Fruit fly (Drosophila melanogaster) S2 (cell line): ENCODE data around the gene Deaf1.

Experiments
- CG8478 ChIP-seq: fragments of >200 bp; optimal IDR thresholded peaks from 2 replicates; lab custom pipeline; 2018
- CTCF ChIP-seq, 2 experiments: fragments of >200 bp; optimal IDR thresholded peaks; 2 replicates each; lab custom pipeline; 2018

The Deaf1 gene

DNA sequence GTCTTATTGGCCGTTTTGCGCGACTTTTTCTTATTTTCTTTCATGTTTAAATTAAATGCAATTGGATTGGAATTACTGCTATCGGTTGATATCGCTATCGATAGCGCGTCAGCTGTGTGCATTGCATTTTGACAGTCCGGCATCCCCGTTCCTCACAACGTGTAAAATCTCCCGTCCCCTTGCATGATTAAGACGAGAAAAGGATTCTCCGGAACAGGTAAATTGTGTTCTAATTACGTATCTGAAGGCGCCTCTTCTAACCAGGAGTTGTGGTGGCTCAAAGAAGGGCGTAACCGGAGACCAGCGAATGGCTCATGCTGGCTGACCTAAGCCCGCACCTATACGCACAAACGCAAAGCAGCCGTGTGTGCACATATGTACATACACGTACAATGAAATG lies 10.9 kb upstream of the Deaf1 start, which contains the start of the genes CG14104 and Kap-alpha1:
CG14104 (minus strand) TSS at position 97 of the 400 bp plus-strand sequence.
Kap-alpha1 (plus strand) TSS at position 130 of the 400 bp plus-strand sequence.
- TF ChIP-seq CTCF (optimal IDR thresholded peaks at IDR 0.05; lab: Kevin White, UChicago), result no peak
- TF ChIP-seq CG8478 (lab: Kevin White, UChicago), result no peak

DNA sequence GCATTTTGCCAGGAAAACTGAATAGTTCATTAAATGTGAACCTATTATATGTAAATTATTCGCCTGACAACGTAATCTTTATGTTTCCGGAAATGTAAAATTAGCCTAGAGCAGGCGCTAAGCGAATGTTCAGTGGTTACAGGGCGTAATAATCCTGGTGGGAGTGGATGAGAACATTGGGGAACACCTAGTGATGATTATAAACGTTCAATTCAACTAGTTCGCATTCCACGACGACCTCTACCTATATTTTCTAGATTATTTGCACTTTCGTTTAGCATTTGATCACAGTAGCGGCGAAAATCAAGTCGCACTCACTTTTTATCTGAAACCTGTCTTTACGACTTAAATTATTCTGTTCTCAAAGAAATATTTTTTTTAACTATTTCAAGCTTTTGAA lies 10.5 kb upstream of the Deaf1 start:
- TF ChIP-seq CG8478 (lab: Kevin White, UChicago), result no peak
- TF ChIP-seq CTCF (optimal IDR thresholded peaks at IDR 0.05; lab: Kevin White, UChicago), result no peak

DNA sequence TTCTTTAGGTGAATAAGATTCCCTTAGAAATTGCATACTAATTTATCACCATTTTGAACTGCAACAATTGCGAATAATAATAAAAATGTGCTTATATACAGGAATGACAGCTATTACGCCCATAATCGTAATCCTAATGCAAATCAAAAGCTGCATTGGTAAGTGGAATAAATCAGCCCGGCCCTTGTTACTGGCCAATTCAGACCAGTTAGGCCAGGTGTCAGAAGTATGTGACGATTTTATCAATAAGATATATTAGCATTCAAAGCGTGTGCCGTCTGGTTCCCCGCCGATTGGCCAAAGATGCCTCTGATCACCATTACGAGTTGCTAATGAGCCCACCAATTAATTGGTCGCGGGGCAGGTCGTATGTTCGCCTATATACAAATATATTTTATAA lies 5.5 kb upstream of the Deaf1 start:
- no peak for TF ChIP-seq CTCF (optimal IDR thresholded peaks at IDR 0.05; lab: Kevin White, UChicago)
- no peak for TF ChIP-seq CG8478 (lab: Kevin White, UChicago)

DNA sequence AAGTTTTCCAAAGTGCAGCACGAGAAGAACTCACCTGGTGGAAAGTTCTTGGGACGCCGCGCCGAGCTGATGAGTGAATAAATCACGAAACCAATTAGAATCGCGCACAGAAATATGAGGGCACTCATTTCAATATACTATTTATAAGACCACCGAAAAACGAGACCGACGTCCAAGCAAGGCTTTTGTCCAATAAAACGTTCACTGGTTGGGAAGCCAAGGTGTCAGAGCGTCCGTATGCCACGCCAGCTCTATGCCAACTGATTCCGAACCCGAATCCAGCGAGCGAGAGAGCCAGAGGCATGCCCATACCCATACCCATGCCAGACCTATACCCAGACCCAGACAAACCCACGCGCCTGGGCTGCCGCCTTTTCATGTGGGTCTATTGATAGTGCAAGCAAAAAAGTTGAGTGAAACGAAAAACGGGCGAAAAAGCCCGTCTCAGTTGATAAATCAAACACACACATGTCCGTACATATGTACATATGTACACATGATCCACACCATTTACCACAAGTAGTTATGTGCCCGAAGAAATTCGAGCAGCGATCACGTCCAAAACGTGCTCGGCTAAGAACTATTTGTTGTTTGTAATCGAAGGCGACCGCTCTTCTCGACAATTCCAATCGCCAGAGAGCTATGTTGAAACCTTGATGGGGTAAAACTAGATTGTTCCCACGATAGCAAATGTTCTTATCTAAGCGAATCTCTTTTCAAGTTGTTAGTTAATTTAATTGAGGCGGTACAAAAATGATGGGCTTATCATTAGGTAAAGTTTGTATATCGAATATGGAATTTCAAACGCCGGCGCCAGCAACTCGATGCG lies 4.7 kb upstream of the Deaf1 start, which contains the start of gene Cyp305a1:
Cyp305a1 (minus strand) TSS at position 265 of the 829 bp plus-strand sequence.
- no peak for TF ChIP-seq CG8478 (lab: Kevin White, UChicago)

DNA sequence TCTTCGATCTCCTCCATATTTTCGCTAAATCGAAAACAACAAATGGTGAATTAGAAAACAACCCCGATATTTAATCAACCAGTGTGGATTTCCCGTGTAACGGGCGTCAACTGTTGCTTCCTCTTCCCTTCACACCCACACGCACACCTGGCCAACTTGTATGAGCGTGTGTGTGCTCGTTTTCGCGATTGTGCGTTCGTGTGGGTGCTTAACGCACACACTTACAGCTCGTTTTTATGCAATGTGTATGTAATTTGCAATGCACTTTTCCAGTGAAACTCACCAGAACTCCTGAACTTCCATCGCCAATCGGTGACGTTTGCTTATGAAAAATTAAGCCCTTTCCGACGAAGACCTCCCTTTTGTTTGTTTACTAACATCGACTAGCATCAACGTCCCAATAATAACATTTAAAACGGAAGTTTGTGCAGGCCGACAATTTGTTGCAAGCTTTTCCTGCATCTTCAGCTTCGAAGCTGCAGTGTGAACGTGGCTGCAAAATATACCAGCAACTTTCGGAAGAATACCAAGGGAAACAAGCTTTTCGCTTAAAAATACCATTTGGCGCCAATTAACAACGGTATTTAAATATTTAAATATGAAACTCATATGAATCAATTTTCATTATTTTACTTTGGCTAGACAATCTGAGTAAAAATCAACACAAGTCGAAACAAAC lies 2.4 kb upstream of the Deaf1 start, which contains the start of gene cyc:
cyc (minus strand) TSS at position 467 of the 679 bp plus-strand sequence.
- TF ChIP-seq CG8478 (lab: Kevin White, UChicago) (no peak), CTCF (optimal IDR thresholded peaks at IDR 0.05; lab: Kevin White, UChicago) (no peak)

DNA sequence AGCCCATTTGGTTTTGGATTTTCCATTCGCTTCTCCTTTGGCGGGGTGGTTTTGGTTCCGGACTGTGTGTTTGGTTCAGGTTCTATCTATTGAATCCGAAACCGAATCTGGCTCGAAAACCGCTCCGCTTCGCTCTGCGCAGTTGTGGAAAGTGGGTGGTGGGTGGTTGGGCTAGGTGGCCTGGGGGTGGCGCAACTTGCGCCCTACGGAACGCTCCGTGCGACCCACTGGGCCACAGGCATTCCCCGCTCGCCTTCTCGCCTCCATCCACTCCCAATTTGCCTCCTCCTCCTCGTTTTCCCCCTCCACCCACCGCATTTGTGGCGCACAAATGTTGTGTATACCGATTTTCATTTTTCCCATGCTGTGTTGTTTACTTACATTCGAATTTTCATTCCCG lies 727 bp downstream of the Deaf1 start:
- no peak for TF ChIP-seq CTCF (optimal IDR thresholded peaks at IDR 0.05; lab: Kevin White, UChicago)

DNA sequence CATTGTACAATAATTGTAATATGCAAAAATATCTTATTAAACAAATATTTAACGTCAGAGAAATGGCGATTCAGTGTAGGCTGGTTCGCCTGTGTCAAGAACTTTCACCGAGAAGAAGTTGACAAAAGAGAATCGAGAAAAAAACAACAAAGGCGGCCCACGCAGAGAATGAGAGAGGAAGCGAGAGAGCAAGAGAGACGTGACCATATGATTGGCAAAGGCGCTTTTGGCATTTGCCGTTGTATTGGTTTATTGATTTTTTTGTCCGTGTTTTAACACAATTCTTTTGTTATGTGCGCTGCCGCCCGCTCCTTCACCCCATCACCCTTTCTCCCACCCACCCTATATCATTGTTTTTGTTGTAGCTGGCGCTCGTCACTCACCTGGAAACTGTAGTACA lies 15.3 kb downstream of the Deaf1 start:
- TF ChIP-seq CTCF (optimal IDR thresholded peaks at IDR 0.05; lab: Kevin White, UChicago) (no peak), CG8478 (lab: Kevin White, UChicago) (no peak)

DNA sequence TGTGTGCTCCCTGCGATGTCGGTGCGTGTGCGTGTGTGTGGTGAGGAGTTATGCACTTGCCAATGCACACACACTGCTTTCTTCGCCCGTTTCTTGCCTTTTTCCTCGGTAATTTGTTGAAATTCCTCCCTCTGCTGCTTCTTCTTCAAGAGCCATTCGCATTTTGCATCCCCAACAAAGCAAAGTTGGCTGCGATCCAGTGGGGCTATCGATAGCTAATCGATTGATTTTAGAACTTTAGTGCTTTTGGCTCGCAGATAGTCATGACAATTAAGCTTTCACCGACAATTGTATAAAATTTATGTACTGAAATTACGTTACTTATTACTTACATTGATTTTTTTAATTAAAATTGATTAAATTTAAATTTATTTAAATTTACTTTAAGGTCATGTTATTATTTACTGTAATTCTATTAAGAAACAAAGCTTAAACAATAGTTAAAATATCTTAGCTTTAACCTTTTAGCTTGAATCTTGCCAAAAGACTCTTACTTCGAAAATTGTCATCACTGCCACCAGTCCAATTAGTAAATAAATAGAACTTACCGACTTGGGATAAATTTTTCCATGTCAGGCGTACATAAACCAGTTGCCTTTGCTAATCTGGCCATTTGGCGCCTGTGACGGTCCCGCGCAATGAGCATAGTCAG lies 16.3 kb downstream of the Deaf1 start, which contains the start of the genes trc and CG32221:
trc (minus strand) TSS at position 162 of the 652 bp plus-strand sequence.
CG32221 (plus strand) TSS at position 528 of the 652 bp plus-strand sequence.
- TF ChIP-seq CG8478 (lab: Kevin White, UChicago) (no peak), CTCF (optimal IDR thresholded peaks at IDR 0.05; lab: Kevin White, UChicago) (no peak)

DNA sequence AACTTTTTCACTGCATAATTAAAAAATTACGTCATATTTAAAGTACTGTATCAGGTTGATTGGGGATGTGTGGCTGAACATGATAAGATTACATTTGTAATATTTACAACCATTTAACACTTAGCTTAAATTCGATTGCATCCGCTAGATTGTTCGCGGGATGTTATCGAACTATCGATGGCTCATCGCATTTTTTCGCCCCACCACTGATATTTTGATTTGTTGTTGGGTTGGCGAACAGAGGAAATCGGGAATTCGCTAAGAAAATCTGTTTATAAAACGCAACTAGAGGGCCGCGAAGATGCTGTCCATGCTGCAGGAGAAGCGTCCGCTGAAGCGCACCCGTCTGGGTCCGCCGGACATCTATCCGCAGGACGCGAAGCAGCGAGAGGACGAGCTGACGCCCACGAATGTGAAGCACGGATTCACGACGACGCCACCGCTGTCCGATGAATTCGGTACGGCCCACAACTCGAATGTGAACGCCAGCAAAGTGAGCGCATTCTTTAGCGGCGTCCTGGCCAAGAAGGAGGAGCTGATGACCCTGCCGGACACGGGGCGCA lies 18.5 kb downstream of the Deaf1 start, which contains the start of gene kto:
kto (plus strand) TSS at position 240 of the 563 bp plus-strand sequence.
- TF ChIP-seq CG8478 (lab: Kevin White, UChicago), result no peak
- no peak for TF ChIP-seq CTCF (optimal IDR thresholded peaks at IDR 0.05; lab: Kevin White, UChicago)

DNA sequence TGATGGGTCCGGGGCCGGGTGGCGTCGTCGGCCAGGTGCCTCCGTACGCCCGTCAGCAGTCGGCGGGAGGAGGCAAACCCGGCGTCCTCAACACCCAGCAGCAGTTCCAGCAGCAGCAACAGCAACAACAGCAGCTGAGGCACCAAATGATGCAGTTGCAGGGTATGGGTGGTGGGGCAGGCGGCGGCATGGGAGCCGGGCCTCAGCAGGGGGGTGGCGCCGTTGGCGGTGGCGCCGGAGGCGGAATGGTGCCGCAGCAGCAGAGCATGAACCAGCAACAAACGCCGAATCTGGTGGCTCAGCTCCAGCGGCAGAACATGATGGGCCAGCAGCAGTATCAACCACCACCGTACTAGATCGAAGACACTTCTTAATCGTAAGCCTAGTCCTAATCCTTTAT lies 26.5 kb downstream of the Deaf1 start:
- TF ChIP-seq CTCF (optimal IDR thresholded peaks at IDR 0.05; lab: Kevin White, UChicago) (no peak), CG8478 (lab: Kevin White, UChicago) (no peak)

DNA sequence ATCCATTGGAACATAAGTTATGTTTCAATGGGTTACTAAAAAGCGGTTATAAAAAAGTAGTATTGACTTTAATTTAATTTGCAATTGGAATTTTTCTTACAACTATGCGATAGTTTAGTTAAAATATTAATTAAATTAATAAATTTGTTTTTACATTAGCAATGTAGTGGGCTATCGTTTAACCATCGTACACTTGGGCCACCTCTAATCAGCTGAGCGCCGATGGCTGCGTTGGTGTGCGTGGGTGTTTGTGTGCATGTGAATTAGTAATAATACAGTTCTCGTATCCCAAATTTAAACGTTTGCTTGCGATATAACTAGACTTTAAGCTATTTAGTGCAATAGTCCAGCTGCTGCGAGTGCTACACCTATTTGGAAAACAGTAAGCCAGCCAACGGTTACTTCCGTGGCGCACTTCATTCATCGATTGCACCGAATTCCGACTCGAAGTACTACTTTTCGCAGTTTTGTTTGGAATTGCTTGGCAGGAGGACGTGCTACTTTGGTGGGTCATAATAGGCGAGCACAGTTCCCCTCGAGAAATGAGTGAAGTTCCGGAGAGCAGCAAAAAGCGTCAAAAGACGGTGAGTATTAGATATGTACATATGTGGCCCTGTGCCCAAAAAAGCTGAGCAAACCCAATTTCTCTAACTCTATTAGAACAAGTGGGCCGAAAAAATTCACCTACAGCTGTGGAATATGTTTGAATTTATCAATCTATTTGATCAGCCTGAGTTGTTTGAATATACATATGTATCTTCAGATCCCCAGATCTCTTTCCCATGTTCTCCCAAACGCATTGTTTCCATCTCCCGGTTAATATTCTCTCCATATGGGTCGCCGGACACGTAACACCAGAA lies 27.3 kb downstream of the Deaf1 start, which contains the start of gene Papss:
Papss (plus strand) TSS at position 247 of the 860 bp plus-strand sequence.
- TF ChIP-seq CTCF (optimal IDR thresholded peaks at IDR 0.05; lab: Kevin White, UChicago) (no peak), CG8478 (lab: Kevin White, UChicago) (no peak)

DNA sequence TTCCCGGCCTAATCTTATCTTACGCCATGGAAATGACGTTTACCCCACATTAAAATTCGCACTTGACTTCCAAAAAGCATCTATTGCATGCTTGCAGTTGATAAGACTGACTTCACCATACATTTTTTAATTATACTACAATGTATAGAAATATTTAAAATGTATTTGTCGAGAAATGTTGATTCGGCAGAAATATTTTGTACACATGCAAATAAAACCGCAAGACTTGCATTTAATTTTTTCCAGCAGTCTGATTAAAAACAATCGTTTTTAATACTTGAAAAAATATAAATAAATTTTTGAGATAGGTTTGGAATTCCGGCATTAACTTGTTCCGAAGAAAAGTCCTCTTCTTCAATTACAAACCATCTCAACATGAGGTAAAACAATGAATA lies 27.9 kb downstream of the Deaf1 start:
- TF ChIP-seq CTCF (optimal IDR thresholded peaks at IDR 0.05; lab: Kevin White, UChicago), result no peak
- no peak for TF ChIP-seq CG8478 (lab: Kevin White, UChicago)

DNA sequence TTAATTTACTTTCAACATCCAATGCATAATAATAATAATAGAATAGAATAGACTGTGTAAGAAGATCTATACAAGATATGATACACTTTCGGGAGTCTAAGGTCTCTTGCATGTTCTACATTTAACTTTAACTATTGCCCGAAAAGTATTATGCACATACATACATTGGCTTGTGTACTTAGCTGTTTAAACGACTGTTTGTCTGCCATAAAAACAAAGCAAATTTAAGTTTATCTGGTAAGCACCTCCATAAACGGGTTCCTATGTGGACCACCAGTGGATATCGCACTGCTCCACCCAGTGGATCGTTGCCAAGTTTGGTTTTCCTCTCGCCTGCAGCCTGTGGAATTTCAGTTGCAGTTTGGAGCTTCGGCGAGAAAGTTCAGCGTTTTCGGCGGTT lies 29.0 kb downstream of the Deaf1 start:
- TF ChIP-seq CTCF (optimal IDR thresholded peaks at IDR 0.05; lab: Kevin White, UChicago), result no peak
- TF ChIP-seq CG8478 (lab: Kevin White, UChicago), result no peak
